Worm (Caenorhabditis elegans): ENCODE results near the gene C15H11.1.

DNA sequence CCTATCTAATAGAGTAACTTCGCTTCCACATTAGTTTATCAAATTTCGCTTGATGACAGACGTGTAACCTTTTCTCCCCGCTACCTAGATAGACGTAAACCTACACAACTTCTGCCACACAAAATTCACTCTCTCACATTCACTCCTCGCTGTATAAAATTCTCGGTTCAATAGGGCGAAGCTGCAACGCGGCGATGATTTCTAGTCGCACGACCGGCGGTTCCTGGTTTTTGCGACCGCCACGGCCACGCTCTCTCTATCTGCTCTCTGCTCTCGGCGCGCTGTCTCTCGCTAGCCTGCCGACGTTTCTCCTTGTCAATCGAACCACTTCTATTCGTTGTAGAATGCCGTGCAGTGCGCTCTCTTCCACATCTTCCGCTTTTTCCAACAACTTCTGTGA is 42.7 kb upstream of the C15H11.1 start:
- TF ChIP-seq unc-120 (tag; optimal IDR thresholded peaks at IDR 0.05; ENCODE audit: poor library complexity, severe bottlenecking) (no peak), pha-4 (tag; optimal IDR thresholded peaks at IDR 0.05) (no peak), ces-1 (GFP tag; optimal IDR thresholded peaks at IDR 0.05) (peak; percentile 9), ztf-11 (tag; optimal IDR thresholded peaks at IDR 0.05) (peak; percentile 12), snpc-4 (tag; optimal IDR thresholded peaks at IDR 0.05) (no peak), nhr-12 (tag; optimal IDR thresholded peaks at IDR 0.05) (no peak)
